Fruit fly (Drosophila melanogaster) whole organism, prepupa: ENCODE results near the gene Pcd.

ENCODE experiments used
- CG10631 ChIP-seq: fragments of 200-800 bp; sonication (Bioruptor generic); optimal IDR thresholded peaks from 2 replicates; lab custom pipeline; 2016; ENCODE audit warnings: missing biosample characterization, missing genetic modification characterization
- CG10669 ChIP-seq: fragments of 200-800 bp; sonication (Bioruptor generic); optimal IDR thresholded peaks from 3 replicates; lab custom pipeline; 2018; ENCODE audit warnings: missing biosample characterization, mild to moderate bottlenecking, missing genetic modification characterization, moderate library complexity
- CG11902 ChIP-seq: fragments of 200-800 bp; sonication (Bioruptor generic); optimal IDR thresholded peaks from 3 replicates; lab custom pipeline; 2016; ENCODE audit warnings: missing biosample characterization, missing genetic modification characterization
- CG15336 ChIP-seq: fragments of 200-800 bp; sonication (Bioruptor generic); IDR thresholded peaks from 2 replicates; pipeline ENCODE4 v1.3.6; 2022; ENCODE audit warnings: missing biosample characterization, missing genetic modification characterization
- CG1621 ChIP-seq: fragments of 200-800 bp; sonication (Bioruptor generic); optimal IDR thresholded peaks from 3 replicates; lab custom pipeline; 2018; ENCODE audit warnings: missing biosample characterization, mild to moderate bottlenecking, missing genetic modification characterization
- CG16779 ChIP-seq: fragments of 200-800 bp; sonication (Bioruptor generic); optimal IDR thresholded peaks from 3 replicates; lab custom pipeline; 2017; ENCODE audit warnings: missing biosample characterization, mild to moderate bottlenecking, missing genetic modification characterization
- CG31627 ChIP-seq: fragments of 200-800 bp; sonication (Bioruptor generic); optimal IDR thresholded peaks from 3 replicates; lab custom pipeline; 2016; ENCODE audit warnings: missing biosample characterization, missing genetic modification characterization
- CG3919 ChIP-seq: fragments of 200-800 bp; sonication (Bioruptor generic); optimal IDR thresholded peaks from 3 replicates; lab custom pipeline; 2016; ENCODE audit warnings: missing biosample characterization, missing genetic modification characterization
- CG6163 ChIP-seq: fragments of 200-800 bp; sonication (Bioruptor generic); IDR thresholded peaks from 3 replicates; pipeline ENCODE4 v1.3.6; 2022; ENCODE audit warnings: missing biosample characterization, missing genetic modification characterization
- CG6808 ChIP-seq: fragments of 200-800 bp; sonication (Bioruptor generic); optimal IDR thresholded peaks from 3 replicates; lab custom pipeline; 2017; ENCODE audit warnings: missing biosample characterization, missing genetic modification characterization, mild to moderate bottlenecking, moderate library complexity, missing genetic modification reagents
- CG6854 ChIP-seq: fragments of 200-800 bp; sonication (Bioruptor generic); optimal IDR thresholded peaks from 2 replicates; lab custom pipeline; 2017; ENCODE audit warnings: missing biosample characterization, mild to moderate bottlenecking, missing genetic modification characterization
- CG7368 ChIP-seq: fragments of 200-800 bp; sonication (Bioruptor generic); optimal IDR thresholded peaks from 3 replicates; lab custom pipeline; 2016; ENCODE audit warnings: missing biosample characterization, missing genetic modification characterization
- CG8119 ChIP-seq: fragments of 200-800 bp; sonication (Bioruptor generic); IDR thresholded peaks from 3 replicates; pipeline ENCODE4 v1.3.6; 2022; ENCODE audit warnings: missing biosample characterization, missing genetic modification characterization
- CG8319 ChIP-seq: fragments of 200-800 bp; sonication (Bioruptor generic); optimal IDR thresholded peaks from 3 replicates; lab custom pipeline; 2016; ENCODE audit warnings: missing biosample characterization, missing genetic modification characterization
- CG9139 ChIP-seq: fragments of 200-800 bp; sonication (Bioruptor generic); optimal IDR thresholded peaks from 3 replicates; lab custom pipeline; 2017; ENCODE audit warnings: missing biosample characterization, mild to moderate bottlenecking, missing genetic modification characterization
- Eip78C ChIP-seq: fragments of 200-800 bp; sonication (Bioruptor generic); peaks from one replicate; lab custom pipeline; 2016; ENCODE audit warnings: missing biosample characterization, missing genetic modification characterization
- Eip93F ChIP-seq: fragments of 200-800 bp; sonication (Bioruptor generic); optimal IDR thresholded peaks from 2 replicates; lab custom pipeline; 2016; ENCODE audit warnings: missing biosample characterization, mild to moderate bottlenecking, missing genetic modification characterization
- Ets21C ChIP-seq: fragments of 200-800 bp; sonication (Bioruptor generic); optimal IDR thresholded peaks from 3 replicates; lab custom pipeline; 2016; ENCODE audit warnings: missing biosample characterization, missing genetic modification characterization
- Gug ChIP-seq: fragments of 200-800 bp; sonication (Bioruptor generic); IDR thresholded peaks from 2 replicates; pipeline ENCODE4 v1.3.6; 2022; ENCODE audit warnings: missing biosample characterization, missing genetic modification characterization
- Hr38 ChIP-seq: sonication (Bioruptor generic); optimal IDR thresholded peaks from 2 replicates; lab custom pipeline; 2016; ENCODE audit warnings: missing biosample characterization, missing genetic modification characterization
- Hr39 ChIP-seq: fragments of 200-800 bp; sonication (Bioruptor generic); optimal IDR thresholded peaks from 2 replicates; lab custom pipeline; 2016; ENCODE audit warnings: missing biosample characterization, missing genetic modification characterization
- Hr4 ChIP-seq: fragments of 200-800 bp; sonication (Bioruptor generic); optimal IDR thresholded peaks from 3 replicates; lab custom pipeline; 2016; ENCODE audit warnings: missing biosample characterization, missing genetic modification characterization
- OdsH ChIP-seq: fragments of 200-800 bp; sonication (Bioruptor generic); optimal IDR thresholded peaks from 3 replicates; lab custom pipeline; 2016; ENCODE audit warnings: missing biosample characterization, missing genetic modification characterization
- Smox ChIP-seq: fragments of 200-800 bp; sonication (Bioruptor generic); optimal IDR thresholded peaks from 3 replicates; lab custom pipeline; 2016; ENCODE audit warnings: missing biosample characterization, missing genetic modification characterization
- Sox15 ChIP-seq: fragments of 200-800 bp; sonication (Bioruptor generic); optimal IDR thresholded peaks from 3 replicates; lab custom pipeline; 2016; ENCODE audit warnings: missing biosample characterization, missing genetic modification characterization
- acj6 ChIP-seq: fragments of 200-800 bp; sonication (Bioruptor generic); optimal IDR thresholded peaks from 3 replicates; lab custom pipeline; 2016; ENCODE audit warnings: missing biosample characterization, missing genetic modification characterization
- cyc ChIP-seq: fragments of 200-800 bp; sonication (Bioruptor generic); optimal IDR thresholded peaks from 3 replicates; lab custom pipeline; 2016; ENCODE audit warnings: missing biosample characterization, missing genetic modification characterization
- dsx ChIP-seq: fragments of 200-800 bp; optimal IDR thresholded peaks from 3 replicates; lab custom pipeline; 2019; ENCODE audit warnings: missing biosample characterization, mild to moderate bottlenecking, missing genetic modification characterization, moderate library complexity; ENCODE audit not compliant: poor library complexity, severe bottlenecking
- eg ChIP-seq: fragments of 200-800 bp; sonication (Bioruptor generic); IDR thresholded peaks from 3 replicates; pipeline ENCODE4 v1.3.6; 2022; ENCODE audit warnings: missing biosample characterization, missing genetic modification characterization
- fd59A ChIP-seq: fragments of 200-800 bp; sonication (Bioruptor generic); optimal IDR thresholded peaks from 2 replicates; lab custom pipeline; 2017; ENCODE audit warnings: missing biosample characterization, mild to moderate bottlenecking, missing genetic modification characterization, missing genetic modification reagents
- fd85E ChIP-seq: fragments of 200-800 bp; sonication (Bioruptor generic); optimal IDR thresholded peaks from 3 replicates; lab custom pipeline; 2016; ENCODE audit warnings: missing biosample characterization, missing genetic modification characterization
- fkh ChIP-seq: fragments of 200-800 bp; sonication (Bioruptor generic); optimal IDR thresholded peaks from 3 replicates; lab custom pipeline; 2017; ENCODE audit warnings: missing biosample characterization, mild to moderate bottlenecking, missing genetic modification characterization, moderate library complexity
- lz ChIP-seq: fragments of 200-800 bp; sonication (Bioruptor generic); optimal IDR thresholded peaks from 3 replicates; lab custom pipeline; 2016; ENCODE audit warnings: missing biosample characterization, missing genetic modification characterization
- net ChIP-seq: fragments of 200-800 bp; sonication (Bioruptor generic); optimal IDR thresholded peaks from 3 replicates; lab custom pipeline; 2016; ENCODE audit warnings: missing biosample characterization, missing genetic modification characterization
- pdm3 ChIP-seq: fragments of 200-800 bp; sonication (Bioruptor generic); optimal IDR thresholded peaks from 3 replicates; lab custom pipeline; 2016; ENCODE audit warnings: missing biosample characterization, missing genetic modification characterization
- spab ChIP-seq: fragments of 200-800 bp; sonication (Bioruptor generic); optimal IDR thresholded peaks from 2 replicates; lab custom pipeline; 2017; ENCODE audit warnings: missing biosample characterization, mild to moderate bottlenecking, missing genetic modification characterization, missing genetic modification reagents
- svp ChIP-seq: fragments of 200-800 bp; sonication (Bioruptor generic); peaks from one replicate; lab custom pipeline; 2016; ENCODE audit warnings: missing biosample characterization, missing genetic modification characterization
- topi ChIP-seq: fragments of 200-800 bp; sonication (Bioruptor generic); optimal IDR thresholded peaks from 3 replicates; lab custom pipeline; 2016; ENCODE audit warnings: missing biosample characterization, missing genetic modification characterization
- vri ChIP-seq: fragments of 200-800 bp; sonication (Bioruptor generic); optimal IDR thresholded peaks from 3 replicates; lab custom pipeline; 2016; ENCODE audit warnings: missing biosample characterization, mild to moderate bottlenecking, missing genetic modification characterization

The Pcd gene

dm6 chr3R:29765267-29766095, 42.5 kb downstream of the Pcd start, which contains the start of gene kay (continued):
- no peak for TF ChIP-seq CG31627 (GFP tag; lab: Kevin White, UChicago)
- peak; percentile 23 for TF ChIP-seq vri (GFP tag; lab: Kevin White, UChicago)
- TF ChIP-seq pdm3 (GFP tag; lab: Kevin White, UChicago), result no peak
- TF ChIP-seq Gug (GFP tag; lab: Robert Waterston, UW), result no peak
- TF ChIP-seq Sox15 (GFP tag; lab: Kevin White, UChicago), result no peak
- no peak for TF ChIP-seq Hr38
- no peak for TF ChIP-seq OdsH (GFP tag; lab: Kevin White, UChicago)
- TF ChIP-seq Hr4 (GFP tag; lab: Kevin White, UChicago), result no peak
- no peak for TF ChIP-seq acj6
- TF ChIP-seq lz (GFP tag; lab: Kevin White, UChicago), result no peak
- peak; percentile 48 for TF ChIP-seq svp (GFP tag; lab: Kevin White, UChicago)
- peak; percentile 47 for TF ChIP-seq Eip93F (GFP tag; lab: Kevin White, UChicago)
- TF ChIP-seq CG6854 (GFP tag; lab: Kevin White, UChicago), result peak; percentile 55
- TF ChIP-seq CG10669 (GFP tag; lab: Kevin White, UChicago), result peak; percentile 11
- no peak for TF ChIP-seq dsx
- TF ChIP-seq CG11902 (GFP tag; lab: Kevin White, UChicago), result no peak
- no peak for TF ChIP-seq CG10631 (GFP tag; lab: Kevin White, UChicago)
- TF ChIP-seq eg (GFP tag; lab: Robert Waterston, UW), result peak; percentile 33; the same call in 2 of the 3 replicates
- no peak for TF ChIP-seq CG9139 (GFP tag; lab: Kevin White, UChicago)
- no peak for TF ChIP-seq topi
- TF ChIP-seq CG6808 (GFP tag; lab: Kevin White, UChicago), result peak; percentile 11
- TF ChIP-seq CG8319 (GFP tag; lab: Kevin White, UChicago), result no peak
- TF ChIP-seq Smox (GFP tag; lab: Kevin White, UChicago), result no peak
- peak; percentile 54 for TF ChIP-seq Eip78C (GFP tag; lab: Kevin White, UChicago)
- no peak for TF ChIP-seq Ets21C (GFP tag; lab: Kevin White, UChicago)
- no peak for TF ChIP-seq spab (GFP tag; lab: Kevin White, UChicago)
- TF ChIP-seq CG8119 (GFP tag; lab: Robert Waterston, UW), result no peak
- TF ChIP-seq net (GFP tag; lab: Kevin White, UChicago), result no peak
- TF ChIP-seq CG16779 (tag; lab: Kevin White, UChicago), result no peak
- TF ChIP-seq CG1621 (tag; lab: Kevin White, UChicago), result no peak
- TF ChIP-seq CG15336 (GFP tag; lab: Robert Waterston, UW), result no peak
- TF ChIP-seq cyc (GFP tag; lab: Kevin White, UChicago), result no peak
- TF ChIP-seq fd59A (GFP tag; lab: Kevin White, UChicago), result no peak
- TF ChIP-seq Hr39 (GFP tag; lab: Kevin White, UChicago), result no peak
- TF ChIP-seq fkh (GFP tag; lab: Kevin White, UChicago), result no peak

dm6 chr3R:29767236-29767635, 44.3 kb downstream of the Pcd start:
- TF ChIP-seq CG15336 (GFP tag; lab: Robert Waterston, UW) (no peak), dsx (no peak), CG3919 (GFP tag; lab: Kevin White, UChicago) (peak; percentile 9), vri (GFP tag; lab: Kevin White, UChicago) (no peak), Sox15 (GFP tag; lab: Kevin White, UChicago) (no peak), CG7368 (no peak)
- TF ChIP-seq, all 60 proteins: peak for 1

dm6 chr3R:29770930-29771329, 48.0 kb downstream of the Pcd start:
- TF ChIP-seq CG6163 (GFP tag; lab: Robert Waterston, UW), result 0 out of 3 replicates have a peak, but pooled peaks have one; percentile 6
- TF ChIP-seq fd85E (GFP tag; lab: Kevin White, UChicago), result no peak
